Worm (Caenorhabditis elegans) whole organism, early embryonic: Measurements from ENCODE around the gene srd-63.

ENCODE experiments used
- B0310.2 ChIP-seq: sonication (generic microtip); optimal IDR thresholded peaks from 2 replicates; lab custom pipeline; 2016; ENCODE audit warnings: mild to moderate bottlenecking, missing genetic modification characterization, missing compliant biosample characterization
- F13C5.2 ChIP-seq: sonication (generic microtip); optimal IDR thresholded peaks from 2 replicates; lab custom pipeline; 2017; ENCODE audit warnings: mild to moderate bottlenecking, missing genetic modification characterization, inconsistent platforms, missing compliant biosample characterization
- aly-1 ChIP-seq: sonication (generic microtip); optimal IDR thresholded peaks from 2 replicates; lab custom pipeline; 2016; ENCODE audit warnings: missing genetic modification characterization, missing compliant biosample characterization
- ama-1 ChIP-seq: fragments of 150-350 bp; optimal IDR thresholded peaks from 2 replicates; lab custom pipeline; 2014
- ceh-13 ChIP-seq: fragments of 200-800 bp; sonication (Bioruptor generic); optimal IDR thresholded peaks from 2 replicates; lab custom pipeline; 2018; ENCODE audit warnings: mild to moderate bottlenecking, missing genetic modification characterization, missing compliant biosample characterization
- ceh-36 ChIP-seq: sonication (generic microtip); optimal IDR thresholded peaks from 2 replicates; lab custom pipeline; 2016; ENCODE audit warnings: missing genetic modification characterization, inconsistent platforms, missing compliant biosample characterization
- ets-7 ChIP-seq: sonication (generic microtip); optimal IDR thresholded peaks from 2 replicates; lab custom pipeline; 2016; ENCODE audit warnings: missing genotype, missing genetic modification characterization, missing compliant biosample characterization
- flt-1 ChIP-seq: fragments of 200-800 bp; sonication (Bioruptor generic); IDR thresholded peaks from 2 replicates; pipeline ENCODE4 v1.3.6; 2022; ENCODE audit warnings: missing genetic modification characterization, missing compliant biosample characterization
- hmbx-1 ChIP-seq: sonication (generic microtip); optimal IDR thresholded peaks from 2 replicates; lab custom pipeline; 2016; ENCODE audit warnings: mild to moderate bottlenecking, missing genetic modification characterization, missing compliant biosample characterization
- hmg-4 ChIP-seq: fragments of 200-800 bp; sonication (Bioruptor generic); optimal IDR thresholded peaks from 2 replicates; lab custom pipeline; 2018; ENCODE audit warnings: mild to moderate bottlenecking, missing genetic modification characterization, missing compliant biosample characterization
- hnd-1 ChIP-seq: sonication (generic microtip); optimal IDR thresholded peaks from 2 replicates; lab custom pipeline; 2016; ENCODE audit warnings: missing genetic modification characterization, missing compliant biosample characterization
- pes-1 ChIP-seq: fragments of 200-800 bp; sonication (Bioruptor generic); IDR thresholded peaks from 2 replicates; pipeline ENCODE4 v1.3.6; 2022; ENCODE audit warnings: missing genetic modification reagents, missing genetic modification characterization, missing compliant biosample characterization
- scrt-1 ChIP-seq: fragments of 200-800 bp; sonication (Bioruptor generic); IDR thresholded peaks from 2 replicates; pipeline ENCODE4 v1.3.6; 2022; ENCODE audit warnings: missing genetic modification characterization, missing compliant biosample characterization
- sea-1 ChIP-seq: fragments of 200-800 bp; sonication (Bioruptor generic); conservative IDR thresholded peaks from 2 replicates; pipeline ENCODE4 v1.3.6; 2022; ENCODE audit warnings: missing genetic modification characterization, missing compliant biosample characterization
- tbx-37 ChIP-seq: fragments of 200-800 bp; sonication (Bioruptor generic); conservative IDR thresholded peaks from 2 replicates; pipeline ENCODE4 v1.3.6; 2022; ENCODE audit warnings: missing genetic modification reagents, missing genetic modification characterization, missing compliant biosample characterization
- tra-4 ChIP-seq: sonication (generic microtip); optimal IDR thresholded peaks from 2 replicates; lab custom pipeline; 2017; ENCODE audit warnings: missing genetic modification characterization, missing compliant biosample characterization

srd-63 gene

DNA sequence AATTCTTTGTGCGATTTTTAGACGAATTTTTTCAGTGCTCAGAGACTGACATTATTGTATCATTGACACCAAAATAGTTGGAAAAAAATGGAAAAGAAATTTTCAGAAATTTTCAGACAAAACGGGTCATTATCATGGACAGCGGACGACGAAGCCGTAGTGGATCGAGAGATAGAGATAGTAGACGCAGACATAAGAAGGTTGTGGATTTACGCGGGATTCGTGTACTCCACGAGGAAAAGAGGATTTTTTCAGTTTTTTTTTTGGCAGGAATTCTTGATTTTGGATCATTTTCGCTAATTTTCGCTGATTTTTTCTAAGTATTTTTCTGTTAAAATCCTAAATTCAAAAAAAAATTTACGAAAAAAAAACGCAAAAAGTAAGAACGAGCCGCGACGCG is 26.1 kb downstream of the srd-63 start, which contains the start of gene W08G11.3:
TSS of gene W08G11.3 (plus strand) at position 107 of the 400 bp plus-strand sequence.
- TF ChIP-seq hmbx-1 (tag; lab: Kevin White, UChicago) (no peak), ama-1 (peak; percentile 56)

DNA sequence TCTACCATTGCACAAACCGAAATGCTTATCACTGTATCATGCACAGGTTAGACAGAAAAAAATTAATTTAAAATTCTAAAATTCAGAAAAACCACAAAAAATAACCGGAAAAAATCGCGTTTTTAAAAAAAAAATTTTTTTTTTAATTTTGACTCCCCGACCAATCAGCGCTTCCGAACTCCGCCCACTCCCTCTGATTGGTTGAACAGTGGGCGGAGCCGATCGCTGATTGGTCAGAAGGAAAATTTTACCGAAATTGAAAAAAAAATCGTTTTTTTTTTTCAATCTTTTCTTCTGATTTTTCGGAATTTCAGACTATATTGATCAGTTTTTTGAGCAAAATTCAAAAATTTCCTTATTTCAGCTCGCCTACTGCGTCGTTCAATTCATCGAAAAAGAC is 32.3 kb downstream of the srd-63 start:
- TF ChIP-seq ceh-36 (tag; lab: Kevin White, UChicago) (no peak), tra-4 (tag; lab: Kevin White, UChicago) (no peak), tbx-37 (no peak)

DNA sequence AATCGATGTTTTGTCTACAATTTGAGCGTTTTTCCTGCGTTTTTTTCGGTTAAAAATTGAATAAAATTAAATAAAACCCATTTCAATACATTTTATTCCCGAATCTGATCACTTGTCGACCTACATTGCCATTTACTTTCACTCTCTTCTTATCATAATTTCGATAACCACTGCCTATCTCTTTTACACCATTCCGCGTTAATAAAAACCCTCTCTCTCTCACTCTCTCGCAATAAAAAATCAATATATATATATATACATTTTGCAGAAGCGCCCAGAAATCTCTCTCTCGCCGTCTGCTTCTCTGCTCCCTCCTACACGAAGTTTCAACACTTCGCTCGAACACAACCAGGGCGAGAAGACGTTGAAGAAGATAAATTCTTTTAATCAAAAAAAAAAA is 36.4 kb downstream of the srd-63 start, which contains the start of gene pptr-1:
TSS of gene pptr-1 (plus strand) at position 269 of the 400 bp plus-strand sequence.
- no peak for TF ChIP-seq tra-4 (tag; lab: Kevin White, UChicago)

- TF ChIP-seq scrt-1 (GFP tag; lab: Robert Waterston, UW) (no peak), F13C5.2 (tag; lab: Kevin White, UChicago) (no peak), ets-7 (tag; lab: Kevin White, UChicago) (no peak)
Observed at ce11 chrV:16356798-16357197, 36.8 kb downstream of the srd-63 start.

ce11 chrV:16355941-16356340 is 37.7 kb downstream of the srd-63 start:
- TF ChIP-seq hmg-4: peak; percentile 66
- no peak for TF ChIP-seq ceh-36 (tag; lab: Kevin White, UChicago)
- peak; percentile 43 for TF ChIP-seq F13C5.2 (tag; lab: Kevin White, UChicago)

DNA sequence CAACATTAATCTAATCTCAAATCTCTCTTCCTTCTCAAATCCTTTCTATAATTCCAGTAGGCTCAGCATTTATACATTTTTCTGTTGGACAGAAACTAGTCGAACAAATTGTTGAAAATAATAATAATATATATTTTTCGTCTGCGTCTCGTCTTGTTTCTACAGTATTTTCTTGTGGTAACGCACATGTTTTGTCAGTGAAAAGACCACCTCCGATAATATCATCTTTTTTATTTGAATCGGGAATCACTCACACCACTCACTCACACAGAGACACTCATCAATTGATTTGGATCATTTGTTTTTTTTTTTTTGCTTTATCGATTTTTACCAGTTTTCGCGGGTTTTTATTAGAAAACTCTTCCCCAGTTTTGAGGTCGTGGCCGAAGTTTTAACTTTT is 39.0 kb downstream of the srd-63 start:
- TF ChIP-seq tra-4 (tag; lab: Kevin White, UChicago) (no peak), ceh-36 (tag; lab: Kevin White, UChicago) (no peak)

- TF ChIP-seq ceh-13 (GFP tag; lab: Kevin White, UChicago) (no peak), tra-4 (tag; lab: Kevin White, UChicago) (no peak), hmg-4 (no peak), tbx-37 (no peak), scrt-1 (GFP tag; lab: Robert Waterston, UW) (no peak), pes-1 (GFP tag; lab: Robert Waterston, UW) (no peak), flt-1 (no peak), ceh-36 (tag; lab: Kevin White, UChicago) (no peak), hmbx-1 (tag; lab: Kevin White, UChicago) (no peak), F13C5.2 (tag; lab: Kevin White, UChicago) (no peak), ama-1 (no peak)
Observed at ce11 chrV:16352282-16352681, 41.3 kb downstream of the srd-63 start.

ce11 chrV:16351757-16352156 is 41.9 kb downstream of the srd-63 start:
- TF ChIP-seq pes-1 (GFP tag; lab: Robert Waterston, UW) (no peak), ceh-13 (GFP tag; lab: Kevin White, UChicago) (no peak), flt-1 (no peak), ceh-36 (tag; lab: Kevin White, UChicago) (no peak), hmbx-1 (tag; lab: Kevin White, UChicago) (no peak), aly-1 (tag; lab: Kevin White, UChicago) (no peak), sea-1 (GFP tag; lab: Robert Waterston, UW) (no peak)

DNA sequence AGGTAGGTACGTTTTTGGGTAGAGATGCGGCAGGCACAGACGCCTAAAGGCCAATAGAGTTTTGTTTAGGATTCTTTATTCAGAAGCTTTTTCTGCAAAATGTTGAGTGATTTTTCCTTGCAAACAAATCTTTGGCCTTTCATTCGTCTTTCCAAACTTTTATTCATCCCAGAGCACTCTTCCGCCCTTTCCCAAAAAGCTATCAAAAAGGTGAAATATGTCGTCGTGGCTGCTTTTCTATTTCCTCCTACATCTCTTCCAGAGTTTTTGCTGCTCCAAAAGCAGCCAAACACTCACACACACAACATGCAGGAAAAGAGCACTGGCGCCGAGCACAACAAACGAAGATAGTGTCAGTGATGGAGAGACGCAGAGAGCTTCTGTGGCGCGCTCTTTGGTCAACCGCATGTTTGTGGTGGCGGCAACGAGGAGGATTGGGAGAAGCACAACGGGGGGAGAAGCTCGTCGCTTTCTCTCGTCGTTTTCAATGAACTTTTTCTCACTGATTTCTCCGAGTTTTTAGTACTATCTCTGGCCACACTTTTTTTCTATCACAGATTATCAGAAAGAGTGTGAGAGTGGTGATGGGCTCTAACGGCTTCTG is 42.8 kb downstream of the srd-63 start:
- TF ChIP-seq ceh-13 (GFP tag; lab: Kevin White, UChicago) (no peak), tra-4 (tag; lab: Kevin White, UChicago) (no peak), hmbx-1 (tag; lab: Kevin White, UChicago) (no peak), hmg-4 (peak; percentile 13), ets-7 (tag; lab: Kevin White, UChicago) (no peak)

DNA sequence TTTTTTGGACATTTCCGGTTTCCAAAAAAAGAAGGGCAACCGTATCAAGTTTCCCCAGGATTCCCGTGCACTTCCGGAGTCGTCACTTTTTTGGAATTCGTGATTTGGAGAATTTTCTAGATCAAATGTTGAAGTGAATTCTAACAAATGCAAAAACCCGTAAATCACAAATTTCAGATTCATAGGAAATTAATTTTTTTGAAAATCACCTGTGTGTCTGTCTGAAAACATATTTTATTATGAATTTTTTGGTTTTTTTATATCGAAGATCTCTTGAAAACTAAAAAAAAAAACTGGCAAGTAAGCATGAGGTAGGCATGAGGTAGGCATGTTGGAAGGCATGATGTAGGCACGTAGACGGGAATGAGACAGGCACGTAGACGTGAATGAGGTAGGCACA is 43.6 kb downstream of the srd-63 start:
- no peak for TF ChIP-seq flt-1
- no peak for TF ChIP-seq ceh-36 (tag; lab: Kevin White, UChicago)
- no peak for TF ChIP-seq hmbx-1 (tag; lab: Kevin White, UChicago)
- no peak for TF ChIP-seq hnd-1 (tag; lab: Kevin White, UChicago)
- TF ChIP-seq tra-4 (tag; lab: Kevin White, UChicago): no peak
- TF ChIP-seq aly-1 (tag; lab: Kevin White, UChicago): no peak
- no peak for TF ChIP-seq sea-1 (GFP tag; lab: Robert Waterston, UW)
- no peak for TF ChIP-seq ceh-13 (GFP tag; lab: Kevin White, UChicago)
- no peak for TF ChIP-seq tbx-37
- TF ChIP-seq B0310.2 (tag; lab: Kevin White, UChicago): no peak
- no peak for TF ChIP-seq ama-1
- no peak for TF ChIP-seq ets-7 (tag; lab: Kevin White, UChicago)
